Worm (Caenorhabditis elegans) whole organism, midembryonic: Measurements from ENCODE around the gene math-38.

Experiments
- T22C8.4 ChIP-seq: fragments of 200-800 bp; sonication (Bioruptor generic); IDR thresholded peaks from 2 replicates; pipeline ENCODE4 v1.3.6; 2022; ENCODE audit warnings: missing genetic modification characterization, missing compliant biosample characterization
- cog-1 ChIP-seq: sonication (generic microtip); optimal IDR thresholded peaks from 2 replicates; lab custom pipeline; 2016; ENCODE audit warnings: missing genetic modification characterization, missing compliant biosample characterization
- flt-1 ChIP-seq: fragments of 200-800 bp; sonication (Bioruptor generic); IDR thresholded peaks from 2 replicates; pipeline ENCODE4 v1.3.6; 2022; ENCODE audit warnings: missing genetic modification characterization, missing compliant biosample characterization
- klf-2 ChIP-seq: fragments of 200-800 bp; sonication (Bioruptor generic); conservative IDR thresholded peaks from 2 replicates; pipeline ENCODE4 v1.3.6; 2022; ENCODE audit warnings: missing genetic modification reagents, missing genetic modification characterization, missing compliant biosample characterization
- med-1 ChIP-seq: sonication (generic microtip); optimal IDR thresholded peaks from 2 replicates; lab custom pipeline; 2017; ENCODE audit warnings: missing genetic modification characterization, mild to moderate bottlenecking, missing compliant biosample characterization, antibody characterized with exemption, missing genetic modification reagents; ENCODE audit not compliant: insufficient read depth
- ref-1 ChIP-seq: fragments of 200-800 bp; sonication (Bioruptor generic); conservative IDR thresholded peaks from 2 replicates; pipeline ENCODE4 v1.3.6; 2022; ENCODE audit warnings: missing genetic modification reagents, missing genetic modification characterization, missing compliant biosample characterization
- tab-1 ChIP-seq: fragments of 200-800 bp; sonication (Bioruptor generic); IDR thresholded peaks from 2 replicates; pipeline ENCODE4 v1.3.6; 2022; ENCODE audit warnings: missing genetic modification characterization, missing compliant biosample characterization
- ztf-29 ChIP-seq: fragments of 200-800 bp; sonication (Bioruptor generic); IDR thresholded peaks from 2 replicates; pipeline ENCODE4 v1.3.6; 2022; ENCODE audit warnings: missing genetic modification reagents, missing genetic modification characterization, missing compliant biosample characterization

DNA sequence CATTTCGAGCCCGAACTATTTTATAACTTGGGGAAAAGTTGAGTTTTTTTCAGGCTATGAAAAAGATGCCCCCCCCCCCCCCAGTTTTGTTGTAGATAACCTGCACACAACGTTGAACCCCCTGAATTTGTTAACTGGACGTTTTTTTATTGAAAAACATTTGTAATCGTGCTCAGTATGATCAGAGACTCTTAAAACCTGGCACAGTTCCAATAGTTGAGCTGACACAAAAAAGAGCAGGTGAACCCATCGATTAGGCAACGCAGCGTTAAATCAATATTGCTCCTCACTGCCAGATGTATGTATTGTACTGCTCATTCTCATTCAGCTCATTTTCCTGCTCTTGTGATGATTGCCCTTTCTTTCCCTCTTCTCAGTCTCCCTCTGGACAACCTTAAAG, 34.2 kb downstream of the math-38 start, which contains the start of gene K05F6.12:
- TF ChIP-seq cog-1 (tag; lab: Kevin White, UChicago) (no peak), tab-1 (no peak), flt-1 (no peak), klf-2 (GFP tag; lab: Robert Waterston, UW) (no peak), ztf-29 (GFP tag; lab: Robert Waterston, UW) (no peak), ref-1 (GFP tag; lab: Robert Waterston, UW) (no peak), T22C8.4 (no peak), med-1 (GFP tag; lab: Kevin White, UChicago) (no peak)
